Worm (Caenorhabditis elegans) whole organism, midembryonic: ENCODE data around the gene Y82E9BR.3.

Source experiments
- T22C8.4 ChIP-seq: fragments of 200-800 bp; sonication (Bioruptor generic); IDR thresholded peaks from 2 replicates; pipeline ENCODE4 v1.3.6; 2022; ENCODE audit warnings: missing genetic modification characterization, missing compliant biosample characterization
- cog-1 ChIP-seq: sonication (generic microtip); optimal IDR thresholded peaks from 2 replicates; lab custom pipeline; 2016; ENCODE audit warnings: missing genetic modification characterization, missing compliant biosample characterization
- flt-1 ChIP-seq: fragments of 200-800 bp; sonication (Bioruptor generic); IDR thresholded peaks from 2 replicates; pipeline ENCODE4 v1.3.6; 2022; ENCODE audit warnings: missing genetic modification characterization, missing compliant biosample characterization
- klf-2 ChIP-seq: fragments of 200-800 bp; sonication (Bioruptor generic); conservative IDR thresholded peaks from 2 replicates; pipeline ENCODE4 v1.3.6; 2022; ENCODE audit warnings: missing genetic modification reagents, missing genetic modification characterization, missing compliant biosample characterization
- med-1 ChIP-seq: sonication (generic microtip); optimal IDR thresholded peaks from 2 replicates; lab custom pipeline; 2017; ENCODE audit warnings: missing genetic modification characterization, mild to moderate bottlenecking, missing compliant biosample characterization, antibody characterized with exemption, missing genetic modification reagents; ENCODE audit not compliant: insufficient read depth
- ref-1 ChIP-seq: fragments of 200-800 bp; sonication (Bioruptor generic); conservative IDR thresholded peaks from 2 replicates; pipeline ENCODE4 v1.3.6; 2022; ENCODE audit warnings: missing genetic modification reagents, missing genetic modification characterization, missing compliant biosample characterization
- tab-1 ChIP-seq: fragments of 200-800 bp; sonication (Bioruptor generic); IDR thresholded peaks from 2 replicates; pipeline ENCODE4 v1.3.6; 2022; ENCODE audit warnings: missing genetic modification characterization, missing compliant biosample characterization
- ztf-23 ChIP-seq: fragments of 200-800 bp; sonication (Bioruptor generic); IDR thresholded peaks from 2 replicates; pipeline ENCODE4 v1.3.6; 2022; ENCODE audit warnings: missing genetic modification reagents, missing genetic modification characterization, missing compliant biosample characterization
- ztf-29 ChIP-seq: fragments of 200-800 bp; sonication (Bioruptor generic); IDR thresholded peaks from 2 replicates; pipeline ENCODE4 v1.3.6; 2022; ENCODE audit warnings: missing genetic modification reagents, missing genetic modification characterization, missing compliant biosample characterization

Gene Y82E9BR.3

ce11 chrIII:1428448-1428847 lies 9.5 kb downstream of the Y82E9BR.3 start:
- TF ChIP-seq T22C8.4 (GFP tag; lab: Robert Waterston, UW) (no peak), ztf-23 (GFP tag; lab: Robert Waterston, UW) (no peak), tab-1 (GFP tag; lab: Robert Waterston, UW) (no peak), cog-1 (no peak), klf-2 (GFP tag; lab: Robert Waterston, UW) (no peak), med-1 (no peak), ref-1 (no peak), ztf-29 (GFP tag; lab: Robert Waterston, UW) (no peak), flt-1 (GFP tag; lab: Robert Waterston, UW) (no peak)

DNA sequence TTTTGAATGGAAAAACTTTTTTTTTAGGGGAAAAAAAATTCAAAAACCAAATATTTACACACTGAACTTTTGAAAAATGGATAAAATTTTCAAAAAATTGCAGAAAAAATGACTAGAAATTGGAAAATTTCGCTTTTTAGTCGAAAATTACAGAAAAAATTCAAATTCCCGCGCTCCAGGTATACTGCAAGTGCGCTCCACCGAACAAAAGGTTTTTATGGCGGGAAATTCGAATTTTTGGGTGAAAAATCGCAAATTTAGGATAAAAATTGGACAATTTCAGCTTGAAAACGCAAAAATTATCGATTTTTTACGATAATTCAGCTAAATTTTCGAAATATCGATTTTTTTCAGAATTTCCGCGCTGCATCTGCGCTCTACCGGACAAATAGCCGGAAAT lies 10.3 kb downstream of the Y82E9BR.3 start:
- TF ChIP-seq cog-1, result no peak
- no peak for TF ChIP-seq ref-1
- peak; percentile 65 for TF ChIP-seq T22C8.4 (GFP tag; lab: Robert Waterston, UW)
- TF ChIP-seq med-1, result no peak
- TF ChIP-seq tab-1 (GFP tag; lab: Robert Waterston, UW), result no peak

DNA sequence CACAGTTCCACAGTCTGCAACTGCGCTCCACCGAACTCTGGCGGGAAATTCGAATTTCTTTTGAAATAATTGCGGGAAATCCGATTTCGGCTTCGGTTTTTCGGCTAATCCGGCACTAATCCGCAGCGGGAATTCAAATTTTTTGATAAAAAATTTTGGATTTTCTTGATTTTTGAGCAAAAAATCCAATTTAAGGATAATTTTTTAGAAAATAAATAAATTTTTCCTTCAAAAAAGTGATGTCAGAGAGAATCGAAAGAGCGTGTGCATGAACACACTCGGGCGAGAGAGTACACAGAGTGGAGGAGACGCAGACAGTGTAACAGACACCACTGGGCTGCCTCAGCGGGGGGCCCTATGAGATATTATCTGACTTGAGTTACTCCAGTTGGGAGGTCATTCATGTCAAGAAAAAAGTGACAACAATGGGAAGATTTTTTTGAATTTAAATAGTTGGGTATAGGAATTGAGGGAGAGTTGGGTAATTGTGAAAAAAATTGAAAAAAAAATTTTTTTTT lies 11.0 kb downstream of the Y82E9BR.3 start:
- no peak for TF ChIP-seq cog-1
- TF ChIP-seq T22C8.4 (GFP tag; lab: Robert Waterston, UW), result no peak
- TF ChIP-seq klf-2 (GFP tag; lab: Robert Waterston, UW), result no peak
- no peak for TF ChIP-seq med-1
- no peak for TF ChIP-seq ztf-23 (GFP tag; lab: Robert Waterston, UW)
- TF ChIP-seq flt-1 (GFP tag; lab: Robert Waterston, UW), result no peak
- TF ChIP-seq ztf-29 (GFP tag; lab: Robert Waterston, UW), result no peak

DNA sequence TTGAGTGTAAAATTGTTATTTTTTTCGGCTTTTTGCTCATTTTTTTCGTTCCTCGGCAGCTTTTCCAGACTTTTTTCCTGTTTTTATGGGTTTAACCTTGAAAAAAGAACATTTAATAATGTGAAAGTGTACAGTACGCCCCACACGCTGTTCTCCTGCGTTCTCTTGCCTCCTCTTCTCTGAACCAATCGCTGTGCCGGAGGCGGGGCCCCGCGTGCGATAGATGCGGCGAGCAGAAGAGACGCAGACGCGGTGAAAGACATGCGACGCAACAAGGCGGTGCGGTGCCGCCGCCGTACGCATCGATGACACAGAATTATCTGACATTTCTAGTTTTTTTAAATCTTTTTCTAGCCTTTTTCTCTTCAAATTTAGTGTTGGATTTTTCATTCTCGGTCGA lies 17.7 kb downstream of the Y82E9BR.3 start:
- TF ChIP-seq ztf-23 (GFP tag; lab: Robert Waterston, UW) (no peak), T22C8.4 (GFP tag; lab: Robert Waterston, UW) (no peak), cog-1 (no peak), tab-1 (GFP tag; lab: Robert Waterston, UW) (no peak), klf-2 (GFP tag; lab: Robert Waterston, UW) (no peak), flt-1 (GFP tag; lab: Robert Waterston, UW) (no peak), ztf-29 (GFP tag; lab: Robert Waterston, UW) (no peak), med-1 (no peak), ref-1 (no peak)

DNA sequence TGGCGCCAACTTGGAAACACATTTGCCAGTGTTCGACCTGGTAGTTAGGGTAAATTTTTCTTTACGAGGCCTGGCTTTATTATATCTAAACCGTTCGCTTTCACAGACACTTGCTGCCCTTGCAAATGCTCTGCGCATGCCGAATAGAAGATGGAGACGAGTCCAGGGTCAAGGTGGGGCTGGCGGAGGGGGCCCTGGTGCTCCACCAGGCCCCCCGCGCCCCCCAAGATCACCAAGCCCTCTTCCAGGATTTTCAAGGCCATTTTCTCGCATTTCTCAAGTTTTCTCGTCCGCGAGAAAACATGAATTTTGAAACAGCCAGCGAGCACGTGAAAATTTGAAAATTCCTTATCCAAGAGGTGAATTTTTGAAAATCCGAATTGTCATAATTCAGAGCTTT lies 20.6 kb downstream of the Y82E9BR.3 start:
- TF ChIP-seq ztf-23 (GFP tag; lab: Robert Waterston, UW), result 0 out of 2 replicates have a peak, but pooled peaks have one; percentile 32
- no peak for TF ChIP-seq T22C8.4 (GFP tag; lab: Robert Waterston, UW)

DNA sequence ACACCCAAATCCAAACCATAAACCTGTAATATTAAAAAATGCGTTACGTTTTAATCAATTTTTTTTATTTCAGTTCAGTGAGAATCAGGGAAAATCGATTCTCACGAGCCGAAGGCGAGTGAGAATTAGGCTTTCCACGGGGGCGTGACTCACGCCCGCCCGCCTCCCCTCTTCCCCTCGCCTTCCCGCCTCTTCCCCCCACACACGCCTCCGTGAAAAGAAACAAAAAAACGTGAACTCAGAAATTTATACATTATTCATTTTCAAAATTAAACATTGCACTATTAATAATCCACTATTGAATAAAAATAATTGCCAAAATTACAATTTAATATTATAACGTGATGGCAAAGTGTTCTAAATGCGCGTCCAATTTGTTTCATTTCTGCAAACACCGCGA lies 27.8 kb downstream of the Y82E9BR.3 start:
- TF ChIP-seq tab-1 (GFP tag; lab: Robert Waterston, UW) (no peak), ztf-23 (GFP tag; lab: Robert Waterston, UW) (no peak), ref-1 (no peak), T22C8.4 (GFP tag; lab: Robert Waterston, UW) (no peak), flt-1 (GFP tag; lab: Robert Waterston, UW) (no peak)

- TF ChIP-seq T22C8.4 (GFP tag; lab: Robert Waterston, UW) (no peak), flt-1 (GFP tag; lab: Robert Waterston, UW) (0 out of 2 replicates have a peak, but pooled peaks have one; percentile 39)
Measured at ce11 chrIII:1455674-1456073, 36.7 kb downstream of the Y82E9BR.3 start, which contains the start of gene Y82E9BR.17. Gene Y82E9BR.17 (minus strand): TSS chrIII:1455774.

ce11 chrIII:1456859-1457258 lies 37.9 kb downstream of the Y82E9BR.3 start:
- no peak for TF ChIP-seq T22C8.4 (GFP tag; lab: Robert Waterston, UW)
- no peak for TF ChIP-seq tab-1 (GFP tag; lab: Robert Waterston, UW)
- no peak for TF ChIP-seq ztf-29 (GFP tag; lab: Robert Waterston, UW)
- TF ChIP-seq klf-2 (GFP tag; lab: Robert Waterston, UW), result no peak
- TF ChIP-seq med-1, result no peak
- TF ChIP-seq ref-1, result no peak
- TF ChIP-seq cog-1, result no peak
- no peak for TF ChIP-seq flt-1 (GFP tag; lab: Robert Waterston, UW)
- no peak for TF ChIP-seq ztf-23 (GFP tag; lab: Robert Waterston, UW)

DNA sequence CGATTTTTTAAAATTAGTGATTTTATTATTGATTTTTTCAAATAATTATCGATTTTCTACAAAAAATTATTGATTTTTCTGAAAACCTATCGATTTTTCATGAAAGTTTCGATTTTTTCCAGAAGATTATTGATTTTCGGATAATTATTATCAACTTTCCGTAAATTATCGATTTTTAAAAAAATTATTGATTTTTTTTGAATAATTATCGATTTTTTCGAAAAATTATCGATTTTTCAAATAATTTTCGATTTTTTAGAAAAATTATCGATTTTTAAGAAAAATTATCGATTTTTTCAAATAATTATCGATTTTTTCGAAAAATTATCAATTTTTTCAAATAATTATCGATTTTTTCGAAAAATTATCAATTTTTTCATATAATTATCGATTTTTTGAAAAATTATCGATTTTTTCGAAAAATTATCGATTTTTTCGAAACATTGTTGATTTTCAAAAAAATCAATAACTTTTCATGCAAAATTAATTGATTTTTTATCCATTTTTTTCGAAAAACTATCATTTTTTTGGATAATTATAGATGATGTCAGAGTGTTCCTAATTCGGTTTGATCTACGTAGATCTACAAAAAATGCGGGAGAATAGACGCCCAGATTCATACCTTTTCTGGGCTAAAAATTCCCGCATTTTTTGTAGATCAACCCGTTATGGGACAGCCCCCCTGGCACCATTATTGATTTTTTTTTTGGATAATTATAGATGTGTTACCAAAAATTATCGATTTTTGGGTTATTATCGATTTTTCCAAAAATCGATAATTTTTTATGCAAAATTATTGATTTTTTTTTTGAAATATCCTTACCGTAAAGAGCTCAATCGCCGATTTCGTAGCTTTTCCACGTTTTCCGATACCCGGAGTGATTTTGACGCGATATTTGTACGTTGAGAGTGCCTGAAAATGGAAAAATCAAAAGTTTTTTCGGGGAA lies 49.6 kb downstream of the Y82E9BR.3 start:
- TF ChIP-seq ztf-29 (GFP tag; lab: Robert Waterston, UW), result no peak
- TF ChIP-seq T22C8.4 (GFP tag; lab: Robert Waterston, UW), result peak; percentile 85
